Fruit fly (Drosophila melanogaster) S2 (cell line): ENCODE data around the gene RpL32.
A peak's percentile ranks its signal among the peaks of the same experiment; 100 is the strongest.

ENCODE experiments used
- CG8478 ChIP-seq: fragments of >200 bp; optimal IDR thresholded peaks from 2 replicates; lab custom pipeline; 2018
- CTCF ChIP-seq, 2 experiments: fragments of >200 bp; optimal IDR thresholded peaks; 2 replicates each; lab custom pipeline; 2018

RpL32 gene

dm6 chr3R:30036609-30037008 lies 9.4 kb downstream of the RpL32 start, which contains the start of gene ZIPIC:
ZIPIC (minus strand) TSS chr3R:30036870.
- TF ChIP-seq CTCF (optimal IDR thresholded peaks at IDR 0.05; lab: Kevin White, UChicago) (no peak), CG8478 (lab: Kevin White, UChicago) (no peak)

dm6 chr3R:30032281-30032680 lies 13.7 kb downstream of the RpL32 start:
- TF ChIP-seq CTCF (optimal IDR thresholded peaks at IDR 0.05; lab: Kevin White, UChicago) (no peak), CG8478 (lab: Kevin White, UChicago) (no peak)

dm6 chr3R:30030061-30030460 lies 15.9 kb downstream of the RpL32 start:
- TF ChIP-seq CG8478 (lab: Kevin White, UChicago) (no peak), CTCF (optimal IDR thresholded peaks at IDR 0.05; lab: Kevin White, UChicago) (no peak)

- TF ChIP-seq CTCF (optimal IDR thresholded peaks at IDR 0.05; lab: Kevin White, UChicago) (no peak), CG8478 (lab: Kevin White, UChicago) (no peak)
Observed at dm6 chr3R:30023445-30023844, 22.5 kb downstream of the RpL32 start.

DNA sequence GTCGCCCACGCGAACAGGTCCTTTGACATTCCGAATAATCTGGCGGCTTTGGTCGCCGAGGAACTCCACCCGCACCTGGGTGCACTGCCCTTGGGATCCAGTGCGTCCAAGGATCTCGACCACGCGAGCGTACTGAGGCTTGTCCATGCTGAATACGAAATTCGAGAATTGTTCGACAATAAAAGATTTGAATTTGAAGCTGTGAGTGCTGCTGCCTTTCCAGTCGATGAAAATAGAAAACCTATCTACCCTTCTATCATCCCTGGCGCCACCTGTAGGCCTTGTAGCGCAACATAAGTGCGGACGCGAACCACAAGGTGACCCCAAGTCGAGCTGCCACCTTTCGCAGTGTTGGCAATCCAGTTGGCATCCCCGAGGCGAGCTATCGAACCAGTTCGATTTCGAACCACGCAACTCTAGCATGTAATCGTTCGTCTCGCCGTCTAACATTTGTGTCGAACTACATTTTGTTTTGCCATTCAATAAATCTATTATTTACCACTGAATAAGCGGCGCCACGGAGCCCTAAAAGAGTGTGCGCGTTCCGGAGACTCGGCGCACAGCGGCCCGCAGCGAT lies 23.4 kb downstream of the RpL32 start, which contains the start of the genes RpS28a and Axn:
RpS28a (minus strand) TSS at position 197 of the 577 bp plus-strand sequence.
Axn (plus strand) TSS at position 391 of the 577 bp plus-strand sequence.
- TF ChIP-seq CTCF (optimal IDR thresholded peaks at IDR 0.05; lab: Kevin White, UChicago) = peak; percentile 99 to 100
- no peak for TF ChIP-seq CG8478 (lab: Kevin White, UChicago)

DNA sequence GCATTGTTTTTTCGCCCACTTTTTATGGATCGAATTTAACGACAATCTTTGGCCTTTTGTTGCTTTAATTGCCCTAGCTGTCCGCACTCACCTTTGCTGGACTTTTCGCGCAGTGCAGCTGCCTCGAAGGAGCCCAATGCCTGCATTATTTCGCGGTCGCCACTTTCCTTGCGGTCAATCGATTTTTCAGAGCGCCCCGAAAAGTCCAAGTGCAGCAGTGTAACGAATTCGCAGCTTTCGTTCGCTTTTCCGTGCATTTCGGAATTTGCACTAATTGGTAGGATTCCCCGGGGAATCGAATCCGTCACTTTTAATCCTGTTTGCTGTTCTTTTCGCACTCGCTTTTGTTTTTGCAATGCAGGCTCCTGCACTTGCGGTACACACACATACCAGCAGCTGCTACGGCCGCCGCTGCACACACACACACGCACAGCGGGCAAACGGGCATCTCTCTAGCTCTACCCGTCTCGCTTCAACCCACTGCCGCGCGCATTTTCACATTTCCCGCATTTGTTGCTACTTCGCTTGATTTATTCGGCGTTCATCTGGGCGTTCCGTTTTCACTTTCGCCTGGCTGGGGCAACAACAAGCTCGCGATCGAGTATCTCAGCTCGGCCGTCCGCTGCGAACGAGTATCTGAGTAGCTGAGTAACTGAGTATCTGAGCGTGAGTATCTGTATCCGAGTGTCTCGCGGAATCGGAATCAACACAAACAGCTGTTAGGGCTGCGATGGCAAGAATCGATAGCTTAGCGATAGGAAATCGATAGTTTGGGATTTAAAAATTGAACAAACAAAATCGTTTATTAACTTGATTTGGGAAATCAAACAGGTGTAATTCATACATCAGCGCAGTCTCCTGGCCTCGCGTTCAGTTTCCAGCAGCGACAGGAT lies 24.2 kb downstream of the RpL32 start, which contains the start of gene Mgat2:
Mgat2 (minus strand) TSS at position 663 of the 893 bp plus-strand sequence.
- TF ChIP-seq CTCF (optimal IDR thresholded peaks at IDR 0.05; lab: Kevin White, UChicago) (no peak), CG8478 (lab: Kevin White, UChicago) (no peak)

DNA sequence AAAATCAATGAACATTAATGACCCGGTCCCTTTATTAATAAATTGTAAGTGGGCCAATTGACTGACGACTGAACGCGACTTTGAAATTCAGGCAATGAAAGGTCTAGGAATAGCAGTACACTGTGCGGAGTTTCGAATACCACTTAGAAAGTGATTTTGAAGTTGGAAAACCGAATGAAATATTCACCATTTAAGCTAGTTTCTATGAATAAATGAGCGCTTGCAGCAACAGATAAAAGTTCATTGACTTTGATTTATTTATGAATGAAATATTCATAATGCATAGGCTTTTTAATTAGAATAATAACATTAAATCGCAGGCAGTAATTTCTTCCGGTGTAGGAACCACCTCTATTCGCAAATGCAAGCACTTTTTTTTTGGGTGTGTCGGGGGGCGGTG lies 25.0 kb downstream of the RpL32 start:
- TF ChIP-seq CTCF (optimal IDR thresholded peaks at IDR 0.05; lab: Kevin White, UChicago) = no peak
- TF ChIP-seq CG8478 (lab: Kevin White, UChicago) = no peak

DNA sequence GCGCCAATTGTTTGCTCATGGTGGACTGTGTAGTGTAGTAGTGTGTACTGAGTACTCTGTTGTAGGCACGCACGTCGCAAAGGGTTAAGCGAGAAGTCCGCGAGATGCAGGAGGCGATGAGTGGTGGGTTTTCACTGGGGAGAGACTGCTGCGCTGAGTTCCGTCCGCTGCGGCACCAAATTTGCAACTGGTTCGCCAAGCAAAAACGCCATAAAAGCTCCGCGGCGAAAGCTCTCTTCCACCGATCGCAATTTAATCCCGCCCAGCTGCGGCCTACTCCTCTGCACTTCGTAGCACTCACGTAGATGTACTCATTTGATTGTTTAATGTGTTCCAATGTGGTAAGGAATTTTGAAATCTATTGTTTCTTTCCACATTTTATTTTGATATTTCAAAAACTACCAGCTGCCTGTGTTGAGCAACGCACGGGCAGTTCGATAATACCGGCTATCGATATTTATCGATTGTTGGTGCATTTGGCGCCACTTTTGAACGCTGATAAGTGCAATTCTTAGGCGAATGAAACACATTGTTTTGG lies 30.9 kb downstream of the RpL32 start, which contains the start of gene CG7920:
CG7920 (minus strand) TSS at position 308 of the 538 bp plus-strand sequence.
- TF ChIP-seq CTCF (optimal IDR thresholded peaks at IDR 0.05; lab: Kevin White, UChicago) (no peak), CG8478 (lab: Kevin White, UChicago) (no peak)

dm6 chr3R:30014480-30014879 lies 31.5 kb downstream of the RpL32 start:
- no peak for TF ChIP-seq CG8478 (lab: Kevin White, UChicago)
- no peak for TF ChIP-seq CTCF (optimal IDR thresholded peaks at IDR 0.05; lab: Kevin White, UChicago)

DNA sequence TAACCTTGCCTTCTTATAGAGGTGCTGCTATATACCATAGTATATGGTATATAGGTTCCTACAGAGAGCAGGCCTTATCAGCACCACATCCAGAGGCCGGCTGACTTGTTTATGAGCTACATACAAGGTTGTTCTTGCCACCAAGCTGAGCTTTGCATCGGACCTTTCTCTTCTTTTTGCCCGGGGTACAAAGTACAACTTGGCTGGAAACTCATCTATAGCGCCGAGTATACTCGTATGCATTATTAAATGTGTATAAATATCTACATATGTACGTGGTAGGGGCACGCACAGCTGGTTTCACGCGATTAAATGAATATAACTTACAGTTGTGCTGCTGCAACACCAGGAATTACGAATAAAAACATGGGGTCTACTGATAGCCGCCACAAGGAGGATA lies 32.1 kb downstream of the RpL32 start:
- no peak for TF ChIP-seq CTCF (optimal IDR thresholded peaks at IDR 0.05; lab: Kevin White, UChicago)
- TF ChIP-seq CG8478 (lab: Kevin White, UChicago) = no peak

- TF ChIP-seq CG8478 (lab: Kevin White, UChicago) (no peak), CTCF (optimal IDR thresholded peaks at IDR 0.05; lab: Kevin White, UChicago) (no peak)
Observed at dm6 chr3R:30012602-30013489, 33.1 kb downstream of the RpL32 start.

dm6 chr3R:30009173-30009572 lies 36.8 kb downstream of the RpL32 start, which contains the start of gene CG7912:
CG7912 (minus strand) TSS chr3R:30009189.
- no peak for TF ChIP-seq CTCF (optimal IDR thresholded peaks at IDR 0.05; lab: Kevin White, UChicago)
- TF ChIP-seq CG8478 (lab: Kevin White, UChicago) = no peak

DNA sequence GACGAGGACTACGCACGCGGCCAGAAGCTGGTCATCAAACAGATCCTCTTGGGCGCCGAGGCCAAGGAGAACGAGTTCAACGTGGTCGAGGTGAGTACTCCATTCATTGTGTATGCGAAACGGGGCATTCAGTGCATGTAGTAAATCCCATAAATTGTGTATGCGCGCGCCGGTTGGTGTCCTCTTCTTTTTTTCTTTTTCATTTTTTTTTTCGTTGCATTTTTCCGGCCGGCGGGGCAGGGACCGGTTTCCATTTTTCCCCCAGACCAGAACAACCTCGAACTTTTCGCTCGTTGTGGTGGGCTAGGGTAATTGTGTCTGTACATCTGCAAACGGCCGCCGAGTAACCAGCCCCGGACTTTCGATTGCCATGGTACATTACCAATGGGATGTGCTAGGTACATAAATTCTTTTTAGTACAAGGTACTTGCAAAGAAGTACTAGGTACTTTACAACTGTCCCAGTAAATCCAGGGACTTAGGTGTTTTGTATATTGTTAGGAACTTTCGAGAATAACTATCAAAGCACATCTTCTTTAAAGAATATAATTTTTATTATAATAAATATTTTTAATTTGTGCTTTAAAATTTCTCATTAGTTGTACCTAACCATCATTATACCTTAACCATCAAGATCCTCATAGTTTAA lies 40.5 kb downstream of the RpL32 start:
- TF ChIP-seq CG8478 (lab: Kevin White, UChicago) = no peak
- TF ChIP-seq CTCF (optimal IDR thresholded peaks at IDR 0.05; lab: Kevin White, UChicago) = no peak
